Comparison of ENCODE assay signal across 1 fruit fly cellular context in the genomic region with DNA sequence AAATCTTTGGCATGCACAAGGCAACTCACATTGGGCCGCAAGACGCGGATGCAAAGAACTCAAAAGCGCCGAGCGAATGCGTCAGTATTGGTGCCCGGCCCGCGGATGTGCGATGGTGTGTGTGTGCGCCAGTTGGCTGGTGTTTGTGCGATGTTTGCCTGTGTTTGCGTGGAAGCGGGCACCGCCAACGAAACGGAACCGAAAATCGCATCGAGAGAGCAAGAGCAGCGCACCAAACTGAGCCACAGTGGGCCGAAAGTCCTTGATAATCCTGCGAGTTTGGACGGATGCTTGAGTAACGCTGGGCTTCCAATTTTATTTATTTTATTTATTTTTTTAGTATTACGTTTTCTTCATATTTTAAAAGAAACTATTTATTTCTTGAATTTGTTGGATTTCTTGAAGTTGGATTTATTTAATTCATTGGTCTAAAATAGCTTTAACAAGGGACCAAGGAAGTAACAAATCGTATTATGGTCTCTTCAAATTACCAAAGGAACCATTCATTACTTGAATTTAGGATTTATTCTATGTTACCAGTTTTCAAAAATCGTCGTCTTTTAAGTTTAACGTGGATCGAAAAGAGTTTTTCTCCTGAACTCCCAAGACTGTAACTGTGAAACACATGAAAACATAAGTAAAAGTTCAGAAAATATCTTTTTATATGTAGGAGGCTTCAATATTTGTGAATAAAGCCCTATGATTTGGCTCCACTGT.
TF ChIP-seq lines count a peak whose summit lies in the region.

No protein-coding gene starts in this region.

TF ChIP-seq in whole organism, embryonic, 481 proteins besides CTCF, POLR2A, EP300 and RAD21 (continued from another document and continues in another):
- no peak for TF ChIP-seq sug (tag; optimal IDR thresholded peaks at IDR 0.05; lab: Kevin White, UChicago)
- peak; percentile 6 for TF ChIP-seq CG12659 (GFP tag; optimal IDR thresholded peaks at IDR 0.05; lab: Kevin White, UChicago)
- TF ChIP-seq CG2199 (GFP tag; IDR thresholded peaks at IDR 0.05; lab: Robert Waterston, UW): peak; percentile 34; the same call in 1 of the 3 replicates
- TF ChIP-seq pros (GFP tag; optimal IDR thresholded peaks at IDR 0.05; lab: Kevin White, UChicago): no peak
- no peak for TF ChIP-seq CG15073 (GFP tag; optimal IDR thresholded peaks at IDR 0.05; lab: Kevin White, UChicago)
- no peak for TF ChIP-seq CG11695 (GFP tag; IDR thresholded peaks at IDR 0.05; lab: Robert Waterston, UW)
- peak; percentile 31 for TF ChIP-seq twi (tag; optimal IDR thresholded peaks at IDR 0.05; lab: Kevin White, UChicago)
- no peak for TF ChIP-seq CG18764 (GFP tag; optimal IDR thresholded peaks at IDR 0.05; lab: Kevin White, UChicago)
- peak; percentile 13 for TF ChIP-seq slou (GFP tag; optimal IDR thresholded peaks at IDR 0.05; lab: Kevin White, UChicago)
- TF ChIP-seq CG2889 (GFP tag; IDR thresholded peaks at IDR 0.05; lab: Robert Waterston, UW): no peak
- TF ChIP-seq CG31365 (tag; optimal IDR thresholded peaks at IDR 0.05; lab: Kevin White, UChicago): no peak
- no peak for TF ChIP-seq tap (tag; optimal IDR thresholded peaks at IDR 0.05; lab: Kevin White, UChicago)
- no peak for TF ChIP-seq fd102C (GFP tag; optimal IDR thresholded peaks at IDR 0.05; lab: Kevin White, UChicago)
- no peak for TF ChIP-seq CHES-1-like (GFP tag; optimal IDR thresholded peaks at IDR 0.05; lab: Kevin White, UChicago)
- peak; percentile 47 for TF ChIP-seq CG8924 (tag; optimal IDR thresholded peaks at IDR 0.05; lab: Kevin White, UChicago)
- TF ChIP-seq CG18262 (tag; optimal IDR thresholded peaks at IDR 0.05; lab: Kevin White, UChicago): peak; percentile 92
- no peak for TF ChIP-seq CG11247 (GFP tag; IDR thresholded peaks at IDR 0.05; lab: Robert Waterston, UW)
- TF ChIP-seq Dbx (GFP tag; IDR thresholded peaks at IDR 0.05; lab: Robert Waterston, UW): no peak
- no peak for TF ChIP-seq al (GFP tag; IDR thresholded peaks at IDR 0.05; lab: Robert Waterston, UW)
- TF ChIP-seq CG7839 (tag; optimal IDR thresholded peaks at IDR 0.05; lab: Kevin White, UChicago): peak; percentile 61
- TF ChIP-seq Elba2 (GFP tag; optimal IDR thresholded peaks at IDR 0.05; lab: Kevin White, UChicago): no peak
- TF ChIP-seq Ada2b (GFP tag; IDR thresholded peaks at IDR 0.05; lab: Robert Waterston, UW): 0 out of 2 replicates have a peak, but pooled peaks have one; percentile 2
- TF ChIP-seq CG31441 (GFP tag; IDR thresholded peaks at IDR 0.05; lab: Robert Waterston, UW): peak; percentile 82
- no peak for TF ChIP-seq Hmr (GFP tag; optimal IDR thresholded peaks at IDR 0.05; lab: Kevin White, UChicago)
- no peak for TF ChIP-seq luna (GFP tag; optimal IDR thresholded peaks at IDR 0.05; lab: Kevin White, UChicago)
- TF ChIP-seq CG8290 (GFP tag; optimal IDR thresholded peaks at IDR 0.05; lab: Kevin White, UChicago): no peak
- no peak for TF ChIP-seq CG8290 (tag; optimal IDR thresholded peaks at IDR 0.05; lab: Kevin White, UChicago)
- TF ChIP-seq Blimp-1 (GFP tag; optimal IDR thresholded peaks at IDR 0.05; lab: Kevin White, UChicago): peak; percentile 32
- no peak for TF ChIP-seq esg (GFP tag; conservative IDR thresholded peaks at IDR 0.05; lab: Robert Waterston, UW)
- peak; percentile 61 for TF ChIP-seq CG2875 (GFP tag; optimal IDR thresholded peaks at IDR 0.05; lab: Kevin White, UChicago)
- TF ChIP-seq shn (GFP tag; optimal IDR thresholded peaks at IDR 0.05; lab: Kevin White, UChicago): no peak
- TF ChIP-seq CG17568 (GFP tag; optimal IDR thresholded peaks at IDR 0.05; lab: Kevin White, UChicago): no peak
- TF ChIP-seq CG12391 (tag; optimal IDR thresholded peaks at IDR 0.05; lab: Kevin White, UChicago): peak; percentile 59
- no peak for TF ChIP-seq Fer3 (tag; optimal IDR thresholded peaks at IDR 0.05; lab: Kevin White, UChicago)
- peak; percentile 69 for TF ChIP-seq CG15696 (tag; optimal IDR thresholded peaks at IDR 0.05; lab: Kevin White, UChicago)
- no peak for TF ChIP-seq BEAF-32 (GFP tag; optimal IDR thresholded peaks at IDR 0.05; lab: Kevin White, UChicago)
- peak; percentile 58 for TF ChIP-seq CG10267 (tag; optimal IDR thresholded peaks at IDR 0.05; lab: Kevin White, UChicago)
- TF ChIP-seq ind (GFP tag; optimal IDR thresholded peaks at IDR 0.05; lab: Kevin White, UChicago): no peak
- TF ChIP-seq sens (GFP tag; lab: Kevin White, UChicago): peak; percentile 92
- TF ChIP-seq Chrac-16 (GFP tag; optimal IDR thresholded peaks at IDR 0.05; lab: Kevin White, UChicago): peak; percentile 19
- TF ChIP-seq CG9727 (GFP tag; optimal IDR thresholded peaks at IDR 0.05; lab: Kevin White, UChicago): peak; percentile 82
- TF ChIP-seq ara (GFP tag; IDR thresholded peaks at IDR 0.05; lab: Robert Waterston, UW): peak; percentile 47; the same call in 1 of the 2 replicates
- TF ChIP-seq CG10462 (GFP tag; optimal IDR thresholded peaks at IDR 0.05; lab: Kevin White, UChicago): peak; percentile 22
- peak; percentile 72 for TF ChIP-seq CG17829 (tag; optimal IDR thresholded peaks at IDR 0.05; lab: Kevin White, UChicago)
- peak; percentile 4 for TF ChIP-seq CG6813 (GFP tag; optimal IDR thresholded peaks at IDR 0.05; lab: Kevin White, UChicago)
- TF ChIP-seq Xrp1 (GFP tag; IDR thresholded peaks at IDR 0.05; lab: Robert Waterston, UW): peak; percentile 61; the same call in 1 of the 2 replicates
- peak; percentile 45 for TF ChIP-seq bcd (GFP tag; optimal IDR thresholded peaks at IDR 0.05; lab: Kevin White, UChicago)
- peak; percentile 61; the same call in 2 of the 3 replicates for TF ChIP-seq croc (GFP tag; conservative IDR thresholded peaks at IDR 0.05; lab: Robert Waterston, UW)
- no peak for TF ChIP-seq NC2β (GFP tag; optimal IDR thresholded peaks at IDR 0.05; lab: Kevin White, UChicago)
- no peak for TF ChIP-seq oc (tag; optimal IDR thresholded peaks at IDR 0.05; lab: Kevin White, UChicago)
- TF ChIP-seq CG6689 (GFP tag; IDR thresholded peaks at IDR 0.05; lab: Robert Waterston, UW): peak; percentile 40
- TF ChIP-seq Max (GFP tag; optimal IDR thresholded peaks at IDR 0.05; lab: Kevin White, UChicago): peak; percentile 20
- peak; percentile 52 for TF ChIP-seq CG1233 (GFP tag; optimal IDR thresholded peaks at IDR 0.05; lab: Kevin White, UChicago)
- TF ChIP-seq Aef1 (GFP tag; IDR thresholded peaks at IDR 0.05; lab: Robert Waterston, UW): no peak
- peak; percentile 51 for TF ChIP-seq Abd-B (GFP tag; optimal IDR thresholded peaks at IDR 0.05; lab: Kevin White, UChicago)
- TF ChIP-seq CG8388 (GFP tag; optimal IDR thresholded peaks at IDR 0.05; lab: Kevin White, UChicago): peak; percentile 53
- TF ChIP-seq Opbp (GFP tag; IDR thresholded peaks at IDR 0.05; lab: Robert Waterston, UW; ENCODE audit: partially characterized antibody): 0 out of 3 replicates have a peak, but pooled peaks have one; percentile 47
- TF ChIP-seq Hr39 (optimal IDR thresholded peaks at IDR 0.05; lab: Kevin White, UChicago): no peak
- no peak for TF ChIP-seq nerfin-2 (GFP tag; IDR thresholded peaks at IDR 0.05; lab: Robert Waterston, UW; ENCODE audit: partially characterized antibody)
- TF ChIP-seq kay (GFP tag; optimal IDR thresholded peaks at IDR 0.05; lab: Kevin White, UChicago): peak; percentile 29
- TF ChIP-seq CG7271 (tag; optimal IDR thresholded peaks at IDR 0.05; lab: Kevin White, UChicago): no peak
- TF ChIP-seq CG10654 (GFP tag; optimal IDR thresholded peaks at IDR 0.05; lab: Kevin White, UChicago): peak; percentile 3
- no peak for TF ChIP-seq Side (GFP tag; optimal IDR thresholded peaks at IDR 0.05; lab: Kevin White, UChicago)
- TF ChIP-seq CG11723 (GFP tag; optimal IDR thresholded peaks at IDR 0.05; lab: Kevin White, UChicago): peak; percentile 54
- TF ChIP-seq HLH54F (GFP tag; optimal IDR thresholded peaks at IDR 0.05; lab: Kevin White, UChicago): no peak
- peak; percentile 76 for TF ChIP-seq CG9437 (GFP tag; optimal IDR thresholded peaks at IDR 0.05; lab: Kevin White, UChicago)
- no peak for TF ChIP-seq prd (optimal IDR thresholded peaks at IDR 0.05; lab: Kevin White, UChicago)
- TF ChIP-seq prd (GFP tag; IDR thresholded peaks at IDR 0.05; lab: Robert Waterston, UW): peak; percentile 55
- TF ChIP-seq nom (GFP tag; optimal IDR thresholded peaks at IDR 0.05; lab: Kevin White, UChicago): no peak
- TF ChIP-seq Sox100B (GFP tag; optimal IDR thresholded peaks at IDR 0.05; lab: Kevin White, UChicago): peak; percentile 81
- TF ChIP-seq CG7372 (GFP tag; IDR thresholded peaks at IDR 0.05; lab: Robert Waterston, UW): no peak
- TF ChIP-seq Asciz (GFP tag; optimal IDR thresholded peaks at IDR 0.05; lab: Kevin White, UChicago): peak; percentile 55
- no peak for TF ChIP-seq CG12942 (GFP tag; optimal IDR thresholded peaks at IDR 0.05; lab: Kevin White, UChicago)
- TF ChIP-seq CG17361 (GFP tag; IDR thresholded peaks at IDR 0.05; lab: Robert Waterston, UW): peak; percentile 93
- no peak for TF ChIP-seq CG14014 (GFP tag; IDR thresholded peaks at IDR 0.05; lab: Robert Waterston, UW)
- peak; percentile 79 for TF ChIP-seq gem (tag; optimal IDR thresholded peaks at IDR 0.05; lab: Kevin White, UChicago)
- no peak for TF ChIP-seq D19B (GFP tag; optimal IDR thresholded peaks at IDR 0.05; lab: Kevin White, UChicago)
- TF ChIP-seq CG30431 (GFP tag; optimal IDR thresholded peaks at IDR 0.05; lab: Kevin White, UChicago): peak; percentile 51
- peak; percentile 56 for TF ChIP-seq D19A (tag; optimal IDR thresholded peaks at IDR 0.05; lab: Kevin White, UChicago)
- peak; percentile 62 for TF ChIP-seq Usf (GFP tag; optimal IDR thresholded peaks at IDR 0.05; lab: Kevin White, UChicago)
- TF ChIP-seq Doc2 (GFP tag; IDR thresholded peaks at IDR 0.05; lab: Robert Waterston, UW): no peak
- TF ChIP-seq gt (GFP tag; IDR thresholded peaks at IDR 0.05; lab: Robert Waterston, UW): no peak
- TF ChIP-seq vfl (GFP tag; optimal IDR thresholded peaks at IDR 0.05; lab: Kevin White, UChicago): no peak
- TF ChIP-seq mam (GFP tag; optimal IDR thresholded peaks at IDR 0.05; lab: Kevin White, UChicago): no peak
- TF ChIP-seq CG5180 (GFP tag; optimal IDR thresholded peaks at IDR 0.05; lab: Kevin White, UChicago): peak; percentile 94
- TF ChIP-seq Rx (GFP tag; IDR thresholded peaks at IDR 0.05; lab: Robert Waterston, UW): no peak
- peak; percentile 40 for TF ChIP-seq CG15479 (GFP tag; optimal IDR thresholded peaks at IDR 0.05; lab: Kevin White, UChicago)
- peak; percentile 76 for TF ChIP-seq CG4424 (GFP tag; optimal IDR thresholded peaks at IDR 0.05; lab: Kevin White, UChicago)
- no peak for TF ChIP-seq sima (GFP tag; optimal IDR thresholded peaks at IDR 0.05; lab: Kevin White, UChicago)
- peak; percentile 48 for TF ChIP-seq Sox102F (GFP tag; optimal IDR thresholded peaks at IDR 0.05; lab: Kevin White, UChicago)
- peak; percentile 19 for TF ChIP-seq CG8359 (GFP tag; optimal IDR thresholded peaks at IDR 0.05; lab: Kevin White, UChicago; ENCODE audit: borderline replicate concordance)
- TF ChIP-seq CG17612 (GFP tag; IDR thresholded peaks at IDR 0.05; lab: Robert Waterston, UW): no peak
- TF ChIP-seq bowl (GFP tag; IDR thresholded peaks at IDR 0.05; lab: Robert Waterston, UW): no peak
- peak; percentile 13 for TF ChIP-seq Sry-β (GFP tag; optimal IDR thresholded peaks at IDR 0.05; lab: Kevin White, UChicago)
- peak; percentile 43 for TF ChIP-seq trem (tag; optimal IDR thresholded peaks at IDR 0.05; lab: Kevin White, UChicago)
- peak; percentile 46 for TF ChIP-seq CG32772 (GFP tag; IDR thresholded peaks at IDR 0.05; lab: Robert Waterston, UW)
- peak; percentile 34 for TF ChIP-seq Spps (tag; optimal IDR thresholded peaks at IDR 0.05; lab: Kevin White, UChicago)
- TF ChIP-seq onecut (GFP tag; IDR thresholded peaks at IDR 0.05; lab: Robert Waterston, UW): peak; percentile 1; the same call in 1 of the 2 replicates
- TF ChIP-seq Bdp1 (GFP tag; optimal IDR thresholded peaks at IDR 0.05; lab: Kevin White, UChicago): no peak
- TF ChIP-seq CG14710 (tag; optimal IDR thresholded peaks at IDR 0.05; lab: Kevin White, UChicago): peak; percentile 78
- TF ChIP-seq Lhr (GFP tag; optimal IDR thresholded peaks at IDR 0.05; lab: Kevin White, UChicago): no peak
- peak; percentile 59 for TF ChIP-seq tin (GFP tag; optimal IDR thresholded peaks at IDR 0.05; lab: Kevin White, UChicago)
- TF ChIP-seq eve (GFP tag; optimal IDR thresholded peaks at IDR 0.05; lab: Kevin White, UChicago): peak in 1 of 2 experiments; percentile 64
- no peak for TF ChIP-seq jumu (GFP tag; optimal IDR thresholded peaks at IDR 0.05; lab: Kevin White, UChicago)
- peak; percentile 81 for TF ChIP-seq nmo (GFP tag; optimal IDR thresholded peaks at IDR 0.05; lab: Kevin White, UChicago)
- TF ChIP-seq phol (tag; optimal IDR thresholded peaks at IDR 0.05; lab: Kevin White, UChicago): peak; percentile 82
- TF ChIP-seq Ets65A (GFP tag; lab: Kevin White, UChicago): peak; percentile 10
- TF ChIP-seq CG2116 (GFP tag; optimal IDR thresholded peaks at IDR 0.05; lab: Kevin White, UChicago): peak; percentile 25
- TF ChIP-seq lola (GFP tag; optimal IDR thresholded peaks at IDR 0.05; lab: Kevin White, UChicago): peak in 1 of 3 experiments; percentile 87
- no peak for TF ChIP-seq sc (optimal IDR thresholded peaks at IDR 0.05; lab: Kevin White, UChicago)
- TF ChIP-seq sc (GFP tag; optimal IDR thresholded peaks at IDR 0.05; lab: Kevin White, UChicago): peak; percentile 75
- peak; percentile 37; the same call in 1 of the 2 replicates for TF ChIP-seq CG10959 (GFP tag; IDR thresholded peaks at IDR 0.05; lab: Robert Waterston, UW)
- peak; percentile 72 for TF ChIP-seq CG8478 (optimal IDR thresholded peaks at IDR 0.05; lab: Kevin White, UChicago)
- TF ChIP-seq CG33213 (GFP tag; optimal IDR thresholded peaks at IDR 0.05; lab: Kevin White, UChicago): no peak
- TF ChIP-seq Ets97D (GFP tag; optimal IDR thresholded peaks at IDR 0.05; lab: Kevin White, UChicago): no peak
- no peak for TF ChIP-seq ems (GFP tag; optimal IDR thresholded peaks at IDR 0.05; lab: Kevin White, UChicago)
- TF ChIP-seq Hr78 (GFP tag; optimal IDR thresholded peaks at IDR 0.05; lab: Kevin White, UChicago): no peak
- no peak for TF ChIP-seq CG2202 (tag; optimal IDR thresholded peaks at IDR 0.05; lab: Kevin White, UChicago)
- TF ChIP-seq H2.0 (GFP tag; IDR thresholded peaks at IDR 0.05; lab: Robert Waterston, UW): 0 out of 2 replicates have a peak, but pooled peaks have one; percentile 18
- TF ChIP-seq CG43689 (GFP tag; IDR thresholded peaks at IDR 0.05; lab: Robert Waterston, UW): no peak
- peak; percentile 18 for TF ChIP-seq Jarid2 (GFP tag; optimal IDR thresholded peaks at IDR 0.05; lab: Kevin White, UChicago)
- 0 out of 2 replicates have a peak, but pooled peaks have one; percentile 22 for TF ChIP-seq E2f1 (GFP tag; IDR thresholded peaks at IDR 0.05; lab: Robert Waterston, UW)
- TF ChIP-seq PHDP (tag; optimal IDR thresholded peaks at IDR 0.05; lab: Kevin White, UChicago): no peak
- no peak for TF ChIP-seq ken (GFP tag; IDR thresholded peaks at IDR 0.05; lab: Robert Waterston, UW)
- peak; percentile 29 for TF ChIP-seq Hsf (GFP tag; optimal IDR thresholded peaks at IDR 0.05; lab: Kevin White, UChicago)
